Worm (Caenorhabditis elegans) whole organism, L4/young adult: Measurements from ENCODE around the gene R04B5.5.

Experiments
- W03F9.2 ChIP-seq: fragments of 150-350 bp; optimal IDR thresholded peaks from 2 replicates; lab custom pipeline; 2014; ENCODE audit warnings: missing biosample characterization, missing genetic modification characterization
- him-1 ChIP-seq: sonication (generic microtip); optimal IDR thresholded peaks from 2 replicates; lab custom pipeline; 2016; ENCODE audit warnings: missing genotype, missing genetic modification reagents, missing genetic modification characterization, missing compliant biosample characterization

ce11 chrV:10078244-10078643, 9.0 kb upstream of the R04B5.5 start, which contains the start of gene R04B5.1:
- no peak for TF ChIP-seq him-1
- no peak for TF ChIP-seq W03F9.2 (tag; lab: Kevin White, UChicago)
